Worm (Caenorhabditis elegans) whole organism, midembryonic: ENCODE measurements around the gene ulp-2.
A peak's percentile ranks its signal among the peaks of the same experiment; 100 is the strongest.

Experiments
- T22C8.4 ChIP-seq: fragments of 200-800 bp; sonication (Bioruptor generic); IDR thresholded peaks from 2 replicates; pipeline ENCODE4 v1.3.6; 2022; ENCODE audit warnings: missing genetic modification characterization, missing compliant biosample characterization
- cog-1 ChIP-seq: sonication (generic microtip); optimal IDR thresholded peaks from 2 replicates; lab custom pipeline; 2016; ENCODE audit warnings: missing genetic modification characterization, missing compliant biosample characterization
- flt-1 ChIP-seq: fragments of 200-800 bp; sonication (Bioruptor generic); IDR thresholded peaks from 2 replicates; pipeline ENCODE4 v1.3.6; 2022; ENCODE audit warnings: missing genetic modification characterization, missing compliant biosample characterization
- klf-2 ChIP-seq: fragments of 200-800 bp; sonication (Bioruptor generic); conservative IDR thresholded peaks from 2 replicates; pipeline ENCODE4 v1.3.6; 2022; ENCODE audit warnings: missing genetic modification reagents, missing genetic modification characterization, missing compliant biosample characterization
- med-1 ChIP-seq: sonication (generic microtip); optimal IDR thresholded peaks from 2 replicates; lab custom pipeline; 2017; ENCODE audit warnings: missing genetic modification characterization, mild to moderate bottlenecking, missing compliant biosample characterization, antibody characterized with exemption, missing genetic modification reagents; ENCODE audit not compliant: insufficient read depth
- ref-1 ChIP-seq: fragments of 200-800 bp; sonication (Bioruptor generic); conservative IDR thresholded peaks from 2 replicates; pipeline ENCODE4 v1.3.6; 2022; ENCODE audit warnings: missing genetic modification reagents, missing genetic modification characterization, missing compliant biosample characterization
- tab-1 ChIP-seq: fragments of 200-800 bp; sonication (Bioruptor generic); IDR thresholded peaks from 2 replicates; pipeline ENCODE4 v1.3.6; 2022; ENCODE audit warnings: missing genetic modification characterization, missing compliant biosample characterization
- ztf-23 ChIP-seq: fragments of 200-800 bp; sonication (Bioruptor generic); IDR thresholded peaks from 2 replicates; pipeline ENCODE4 v1.3.6; 2022; ENCODE audit warnings: missing genetic modification reagents, missing genetic modification characterization, missing compliant biosample characterization
- ztf-29 ChIP-seq: fragments of 200-800 bp; sonication (Bioruptor generic); IDR thresholded peaks from 2 replicates; pipeline ENCODE4 v1.3.6; 2022; ENCODE audit warnings: missing genetic modification reagents, missing genetic modification characterization, missing compliant biosample characterization

The ulp-2 gene

ce11 chrII:4945695-4946094 lies 14.0 kb downstream of the ulp-2 start, which contains the start of the genes gldi-11 and ZK546.2:
Gene gldi-11, minus strand, starts transcription at chrII:4945789.
Gene ZK546.2, plus strand, starts transcription at chrII:4946027.
- TF ChIP-seq ref-1 (GFP tag; lab: Robert Waterston, UW) (no peak), tab-1 (GFP tag; lab: Robert Waterston, UW) (no peak), flt-1 (GFP tag; lab: Robert Waterston, UW) (no peak), ztf-29 (GFP tag; lab: Robert Waterston, UW) (no peak), klf-2 (GFP tag; lab: Robert Waterston, UW) (no peak), T22C8.4 (GFP tag; lab: Robert Waterston, UW) (no peak), ztf-23 (GFP tag; lab: Robert Waterston, UW) (no peak), med-1 (GFP tag; lab: Kevin White, UChicago) (no peak), cog-1 (tag; lab: Kevin White, UChicago) (no peak)

ce11 chrII:4943849-4944248 lies 15.8 kb downstream of the ulp-2 start, which contains the start of gene mdt-4:
Gene mdt-4, minus strand, starts transcription at chrII:4943949.
- TF ChIP-seq klf-2 (GFP tag; lab: Robert Waterston, UW) (no peak), med-1 (GFP tag; lab: Kevin White, UChicago) (no peak), ztf-29 (GFP tag; lab: Robert Waterston, UW) (no peak), ref-1 (GFP tag; lab: Robert Waterston, UW) (no peak)

- TF ChIP-seq med-1 (GFP tag; lab: Kevin White, UChicago) (no peak), ref-1 (GFP tag; lab: Robert Waterston, UW) (no peak), klf-2 (GFP tag; lab: Robert Waterston, UW) (no peak), cog-1 (tag; lab: Kevin White, UChicago) (no peak), tab-1 (GFP tag; lab: Robert Waterston, UW) (no peak), ztf-23 (GFP tag; lab: Robert Waterston, UW) (no peak), flt-1 (GFP tag; lab: Robert Waterston, UW) (no peak), T22C8.4 (GFP tag; lab: Robert Waterston, UW) (no peak), ztf-29 (GFP tag; lab: Robert Waterston, UW) (no peak)
These were observed 16.8 kb downstream of the ulp-2 start for ce11 chrII:4942829-4943228.

- TF ChIP-seq ref-1 (GFP tag; lab: Robert Waterston, UW) (peak; percentile 66), cog-1 (tag; lab: Kevin White, UChicago) (peak; percentile 71), klf-2 (GFP tag; lab: Robert Waterston, UW) (peak; percentile 51; the same call in 1 of the 2 replicates), T22C8.4 (GFP tag; lab: Robert Waterston, UW) (peak; percentile 42), ztf-29 (GFP tag; lab: Robert Waterston, UW) (peak; percentile 90), ztf-23 (GFP tag; lab: Robert Waterston, UW) (peak; percentile 80), tab-1 (GFP tag; lab: Robert Waterston, UW) (peak; percentile 88), flt-1 (GFP tag; lab: Robert Waterston, UW) (peak; percentile 93), med-1 (GFP tag; lab: Kevin White, UChicago) (peak; percentile 27)
These were observed 17.3 kb downstream of the ulp-2 start for ce11 chrII:4942397-4942796.

ce11 chrII:4941541-4942206 lies 18.0 kb downstream of the ulp-2 start, which contains the start of gene ZK546.19:
Gene ZK546.19, plus strand, starts transcription at chrII:4941726.
- no peak for TF ChIP-seq tab-1 (GFP tag; lab: Robert Waterston, UW)
- no peak for TF ChIP-seq ref-1 (GFP tag; lab: Robert Waterston, UW)
- no peak for TF ChIP-seq ztf-29 (GFP tag; lab: Robert Waterston, UW)
- TF ChIP-seq T22C8.4 (GFP tag; lab: Robert Waterston, UW) = no peak
- TF ChIP-seq ztf-23 (GFP tag; lab: Robert Waterston, UW) = no peak
- no peak for TF ChIP-seq cog-1 (tag; lab: Kevin White, UChicago)
- TF ChIP-seq klf-2 (GFP tag; lab: Robert Waterston, UW) = no peak
- TF ChIP-seq flt-1 (GFP tag; lab: Robert Waterston, UW) = no peak
- no peak for TF ChIP-seq med-1 (GFP tag; lab: Kevin White, UChicago)

ce11 chrII:4941050-4941449 lies 18.6 kb downstream of the ulp-2 start, which contains the start of gene cblc-1:
Gene cblc-1, minus strand, starts transcription at chrII:4941150.
- TF ChIP-seq ref-1 (GFP tag; lab: Robert Waterston, UW) (no peak), flt-1 (GFP tag; lab: Robert Waterston, UW) (no peak), ztf-23 (GFP tag; lab: Robert Waterston, UW) (no peak), ztf-29 (GFP tag; lab: Robert Waterston, UW) (no peak), cog-1 (tag; lab: Kevin White, UChicago) (no peak), klf-2 (GFP tag; lab: Robert Waterston, UW) (no peak), med-1 (GFP tag; lab: Kevin White, UChicago) (no peak), T22C8.4 (GFP tag; lab: Robert Waterston, UW) (no peak), tab-1 (GFP tag; lab: Robert Waterston, UW) (no peak)

- TF ChIP-seq flt-1 (GFP tag; lab: Robert Waterston, UW) = no peak
- no peak for TF ChIP-seq ztf-23 (GFP tag; lab: Robert Waterston, UW)
- no peak for TF ChIP-seq klf-2 (GFP tag; lab: Robert Waterston, UW)
- no peak for TF ChIP-seq T22C8.4 (GFP tag; lab: Robert Waterston, UW)
- TF ChIP-seq tab-1 (GFP tag; lab: Robert Waterston, UW) = no peak
- no peak for TF ChIP-seq ref-1 (GFP tag; lab: Robert Waterston, UW)
- no peak for TF ChIP-seq cog-1 (tag; lab: Kevin White, UChicago)
- no peak for TF ChIP-seq ztf-29 (GFP tag; lab: Robert Waterston, UW)
- no peak for TF ChIP-seq med-1 (GFP tag; lab: Kevin White, UChicago)
These were observed 21.9 kb downstream of the ulp-2 start, which contains the start of gene ZK546.4 for ce11 chrII:4937743-4938142. Gene ZK546.4, plus strand, starts transcription at chrII:4938043.

- TF ChIP-seq ztf-29 (GFP tag; lab: Robert Waterston, UW) = no peak
- TF ChIP-seq flt-1 (GFP tag; lab: Robert Waterston, UW) = no peak
- TF ChIP-seq tab-1 (GFP tag; lab: Robert Waterston, UW) = no peak
- no peak for TF ChIP-seq T22C8.4 (GFP tag; lab: Robert Waterston, UW)
- no peak for TF ChIP-seq med-1 (GFP tag; lab: Kevin White, UChicago)
- no peak for TF ChIP-seq ref-1 (GFP tag; lab: Robert Waterston, UW)
- TF ChIP-seq ztf-23 (GFP tag; lab: Robert Waterston, UW) = no peak
- TF ChIP-seq cog-1 (tag; lab: Kevin White, UChicago) = no peak
- TF ChIP-seq klf-2 (GFP tag; lab: Robert Waterston, UW) = no peak
These were observed 24.2 kb downstream of the ulp-2 start, which contains the start of gene ZK546.5 for ce11 chrII:4935518-4935917. Gene ZK546.5, plus strand, starts transcription at chrII:4935818.
